Worm (Caenorhabditis elegans): Measurements from ENCODE around the gene ace-1.

DNA sequence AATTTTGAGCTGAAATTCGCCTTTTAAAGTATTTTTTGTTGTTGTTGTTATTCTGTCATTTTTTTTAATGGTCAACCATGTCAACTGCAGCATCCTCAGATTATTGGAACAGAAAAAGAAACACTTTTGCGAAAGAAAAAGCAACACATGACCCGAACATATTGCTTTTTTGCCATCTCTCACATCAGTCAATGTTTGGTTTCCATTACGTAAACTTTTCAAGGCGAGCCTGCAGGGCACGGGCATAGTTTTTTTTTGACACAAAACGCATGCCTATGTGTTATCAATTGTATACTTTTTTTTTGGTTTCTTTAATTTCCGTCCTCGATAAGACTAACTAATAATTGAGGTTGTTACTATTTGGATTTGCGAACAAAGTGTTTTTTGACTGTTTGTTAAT, 29.7 kb upstream of the ace-1 start:
- TF ChIP-seq lin-39 (tag; optimal IDR thresholded peaks at IDR 0.05) (no peak), efl-3 (GFP tag; optimal IDR thresholded peaks at IDR 0.05) (no peak), nhr-47 (tag; optimal IDR thresholded peaks at IDR 0.05) (no peak), pqm-1 (tag; optimal IDR thresholded peaks at IDR 0.05) (no peak), lsy-2 (tag; optimal IDR thresholded peaks at IDR 0.05) (no peak), pag-3 (tag; optimal IDR thresholded peaks at IDR 0.05; ENCODE audit: borderline replicate concordance, insufficient read depth) (no peak), fos-1 (tag; optimal IDR thresholded peaks at IDR 0.05) (no peak), fkh-10 (GFP tag; optimal IDR thresholded peaks at IDR 0.05) (no peak)
